Worm (Caenorhabditis elegans) whole organism, late embryonic: ENCODE results near the gene C18D11.7.

ENCODE experiments used
- ama-1 ChIP-seq: fragments of 150-350 bp; optimal IDR thresholded peaks from 2 replicates; lab custom pipeline; 2014
- ceh-24 ChIP-seq: sonication (generic microtip); optimal IDR thresholded peaks from 2 replicates; lab custom pipeline; 2016; ENCODE audit warnings: mild to moderate bottlenecking, missing genetic modification characterization, missing compliant biosample characterization
- dve-1 ChIP-seq: sonication (generic microtip); optimal IDR thresholded peaks from 2 replicates; lab custom pipeline; 2017; ENCODE audit warnings: antibody characterized with exemption, mild to moderate bottlenecking, missing genetic modification characterization, missing compliant biosample characterization
- fkh-6 ChIP-seq: sonication (generic microtip); optimal IDR thresholded peaks from 2 replicates; lab custom pipeline; 2016; ENCODE audit warnings: missing genetic modification characterization, missing compliant biosample characterization
- gmeb-2 ChIP-seq: sonication (generic microtip); optimal IDR thresholded peaks from 2 replicates; lab custom pipeline; 2016; ENCODE audit warnings: missing genetic modification characterization, inconsistent platforms, missing compliant biosample characterization
- hlh-8 ChIP-seq: sonication (generic microtip); optimal IDR thresholded peaks from 2 replicates; lab custom pipeline; 2016; ENCODE audit warnings: missing genotype, missing genetic modification characterization, missing compliant biosample characterization
- madf-2 ChIP-seq: sonication (generic microtip); optimal IDR thresholded peaks from 2 replicates; lab custom pipeline; 2017; ENCODE audit warnings: missing genetic modification characterization, missing compliant biosample characterization
- nhr-11 ChIP-seq: fragments of 150-350 bp; optimal IDR thresholded peaks from 2 replicates; lab custom pipeline; 2014; ENCODE audit warnings: missing biosample characterization, missing genetic modification characterization
- sox-4 ChIP-seq: sonication (generic microtip); optimal IDR thresholded peaks from 2 replicates; lab custom pipeline; 2017; ENCODE audit warnings: mild to moderate bottlenecking, missing genetic modification characterization, inconsistent platforms, missing compliant biosample characterization
- syd-9 ChIP-seq: sonication (generic microtip); optimal IDR thresholded peaks from 2 replicates; lab custom pipeline; 2016; ENCODE audit warnings: mild to moderate bottlenecking, missing genetic modification characterization, moderate library complexity, missing compliant biosample characterization
- tbx-2 ChIP-seq: sonication (generic microtip); optimal IDR thresholded peaks from 2 replicates; lab custom pipeline; 2016; ENCODE audit warnings: missing genetic modification characterization, missing compliant biosample characterization
- ztf-16 ChIP-seq: sonication (generic microtip); optimal IDR thresholded peaks from 2 replicates; lab custom pipeline; 2017; ENCODE audit warnings: missing genetic modification characterization, missing compliant biosample characterization

ce11 chrIII:11808818-11809217 lies 2.2 kb upstream of the C18D11.7 start, which contains the start of gene C18D11.9:
- no peak for TF ChIP-seq tbx-2 (tag; lab: Kevin White, UChicago)
- no peak for TF ChIP-seq dve-1 (tag; lab: Kevin White, UChicago)
- TF ChIP-seq hlh-8 (tag; lab: Kevin White, UChicago), result no peak
- no peak for TF ChIP-seq nhr-11 (tag; lab: Kevin White, UChicago)
- TF ChIP-seq sox-4 (tag; lab: Kevin White, UChicago), result no peak
- no peak for TF ChIP-seq syd-9 (tag; lab: Kevin White, UChicago)
- TF ChIP-seq ama-1 (lab: Kevin White, UChicago), result no peak
- no peak for TF ChIP-seq ztf-16 (tag; lab: Kevin White, UChicago)
- TF ChIP-seq fkh-6, result no peak
- TF ChIP-seq ceh-24 (tag; lab: Kevin White, UChicago), result no peak
- no peak for TF ChIP-seq madf-2 (tag; lab: Kevin White, UChicago)
- TF ChIP-seq gmeb-2 (tag; lab: Kevin White, UChicago), result no peak
